Worm (Caenorhabditis elegans) whole organism, young adult: ENCODE results near the gene F58G6.3.

ENCODE experiments used
- F10E7.11 ChIP-seq: sonication (generic microtip); optimal IDR thresholded peaks from 2 replicates; lab custom pipeline; 2017; ENCODE audit warnings: mild to moderate bottlenecking, missing genetic modification characterization, moderate library complexity, missing compliant biosample characterization
- F39B2.1 ChIP-seq: fragments of 200-800 bp; sonication (Bioruptor generic); IDR thresholded peaks from 2 replicates; pipeline ENCODE4 v1.3.6; 2022; ENCODE audit warnings: missing genetic modification reagents, missing genetic modification characterization, missing compliant biosample characterization
- F52B5.7 ChIP-seq: sonication (generic microtip); optimal IDR thresholded peaks from 2 replicates; lab custom pipeline; 2016; ENCODE audit warnings: mild to moderate bottlenecking, missing genetic modification characterization, missing compliant biosample characterization
- F57C9.4 ChIP-seq: sonication (generic microtip); optimal IDR thresholded peaks from 2 replicates; lab custom pipeline; 2017; ENCODE audit warnings: mild to moderate bottlenecking, missing genetic modification characterization, missing compliant biosample characterization
- T26A5.8 ChIP-seq: sonication (generic microtip); optimal IDR thresholded peaks from 2 replicates; lab custom pipeline; 2016; ENCODE audit warnings: missing genetic modification characterization, missing compliant biosample characterization
- Y53G8AR.9 ChIP-seq: fragments of 200-800 bp; sonication (Bioruptor generic); conservative IDR thresholded peaks from 2 replicates; pipeline ENCODE4 v1.3.6; 2022; ENCODE audit warnings: missing genetic modification reagents, missing genetic modification characterization, missing compliant biosample characterization
- Y95B8A.8 ChIP-seq: fragments of 200-800 bp; sonication (Bioruptor generic); IDR thresholded peaks from 2 replicates; pipeline ENCODE4 v1.3.6; 2022; ENCODE audit warnings: missing genetic modification reagents, missing genetic modification characterization, missing compliant biosample characterization
- ZK185.1 ChIP-seq: sonication (generic microtip); optimal IDR thresholded peaks from 2 replicates; lab custom pipeline; 2016; ENCODE audit warnings: mild to moderate bottlenecking, missing genetic modification characterization, missing compliant biosample characterization; ENCODE audit not compliant: poor library complexity, severe bottlenecking
- akir-1 ChIP-seq: fragments of 200-800 bp; sonication (Bioruptor generic); optimal IDR thresholded peaks from 2 replicates; lab custom pipeline; 2018; ENCODE audit warnings: mild to moderate bottlenecking, missing genetic modification characterization, moderate library complexity, missing compliant biosample characterization
- aptf-3 ChIP-seq: fragments of 200-800 bp; sonication (Bioruptor generic); IDR thresholded peaks from 2 replicates; pipeline ENCODE4 v1.3.6; 2022; ENCODE audit warnings: missing genetic modification characterization, missing compliant biosample characterization
- athp-1 ChIP-seq: sonication (generic microtip); optimal IDR thresholded peaks from 2 replicates; lab custom pipeline; 2017; ENCODE audit warnings: mild to moderate bottlenecking, missing genetic modification characterization, missing compliant biosample characterization
- attf-3 ChIP-seq: fragments of 200-800 bp; sonication (Bioruptor generic); conservative IDR thresholded peaks from 2 replicates; pipeline ENCODE4 v1.3.6; 2022; ENCODE audit warnings: missing genetic modification reagents, missing genetic modification characterization, missing compliant biosample characterization
- ceh-100 ChIP-seq: fragments of 200-800 bp; sonication (Bioruptor generic); IDR thresholded peaks from 2 replicates; pipeline ENCODE4 v1.3.6; 2022; ENCODE audit warnings: missing genetic modification reagents, missing genetic modification characterization, missing compliant biosample characterization
- die-1 ChIP-seq: sonication (generic microtip); optimal IDR thresholded peaks from 2 replicates; lab custom pipeline; 2016; ENCODE audit warnings: missing genotype, mild to moderate bottlenecking, missing genetic modification characterization, missing compliant biosample characterization
- hrde-1 ChIP-seq: sonication (generic microtip); optimal IDR thresholded peaks from 2 replicates; lab custom pipeline; 2016; ENCODE audit warnings: missing genetic modification characterization, mild to moderate bottlenecking, missing compliant biosample characterization, moderate library complexity, missing genotype, missing genetic modification reagents, borderline replicate concordance
- hsf-1 ChIP-seq: fragments of 200-800 bp; sonication (Bioruptor generic); IDR thresholded peaks from 2 replicates; pipeline ENCODE4 v1.3.6; 2022; ENCODE audit warnings: missing genetic modification reagents, missing genetic modification characterization, missing compliant biosample characterization
- lin-26 ChIP-seq: fragments of 200-800 bp; sonication (Bioruptor generic); IDR thresholded peaks from 2 replicates; pipeline ENCODE4 v1.3.6; 2022; ENCODE audit warnings: missing genetic modification reagents, missing genetic modification characterization, missing compliant biosample characterization
- lsl-1 ChIP-seq: fragments of 200-800 bp; sonication (Bioruptor generic); optimal IDR thresholded peaks from 2 replicates; lab custom pipeline; 2018; ENCODE audit warnings: mild to moderate bottlenecking, missing genetic modification characterization, moderate library complexity, missing compliant biosample characterization
- lsy-27 ChIP-seq: sonication (generic microtip); optimal IDR thresholded peaks from 2 replicates; lab custom pipeline; 2017; ENCODE audit warnings: missing genetic modification characterization, mild to moderate bottlenecking, missing compliant biosample characterization, antibody characterized with exemption, missing genotype, borderline replicate concordance; ENCODE audit not compliant: insufficient read depth
- madf-3 ChIP-seq: fragments of 200-800 bp; sonication (Bioruptor generic); IDR thresholded peaks from 2 replicates; pipeline ENCODE4 v1.3.6; 2022; ENCODE audit warnings: missing genetic modification reagents, missing genetic modification characterization, missing compliant biosample characterization
- madf-6 ChIP-seq: fragments of 200-800 bp; sonication (Bioruptor generic); IDR thresholded peaks from 2 replicates; pipeline ENCODE4 v1.3.6; 2022; ENCODE audit warnings: missing genetic modification reagents, missing genetic modification characterization, missing compliant biosample characterization
- nfya-1 ChIP-seq: sonication (generic microtip); optimal IDR thresholded peaks from 2 replicates; lab custom pipeline; 2017; ENCODE audit warnings: antibody characterized with exemption, missing compliant biosample characterization, missing genetic modification characterization, borderline replicate concordance; ENCODE audit not compliant: insufficient read depth
- nhr-179 ChIP-seq: sonication (generic microtip); optimal IDR thresholded peaks from 2 replicates; lab custom pipeline; 2016; ENCODE audit warnings: mild to moderate bottlenecking, missing genetic modification characterization, missing compliant biosample characterization
- pha-4 ChIP-seq: fragments of 150-350 bp; sonication (generic microtip); optimal IDR thresholded peaks from 2 replicates; lab custom pipeline; 2014; ENCODE audit warnings: missing biosample characterization, missing genetic modification reagents, missing genetic modification characterization
- snpc-1.3 ChIP-seq: sonication (generic microtip); optimal IDR thresholded peaks from 2 replicates; lab custom pipeline; 2017; ENCODE audit warnings: missing genetic modification characterization, mild to moderate bottlenecking, missing compliant biosample characterization, antibody characterized with exemption, moderate library complexity, missing genotype, missing genetic modification reagents; ENCODE audit not compliant: insufficient read depth
- snpc-3.4 ChIP-seq: sonication (generic microtip); optimal IDR thresholded peaks from 2 replicates; lab custom pipeline; 2017; ENCODE audit warnings: missing genetic modification characterization, mild to moderate bottlenecking, missing compliant biosample characterization, antibody characterized with exemption, moderate library complexity, missing genotype, missing genetic modification reagents
- sptf-2 ChIP-seq: fragments of 200-800 bp; sonication (Bioruptor generic); optimal IDR thresholded peaks from 2 replicates; lab custom pipeline; 2018; ENCODE audit warnings: mild to moderate bottlenecking, missing genetic modification characterization, missing compliant biosample characterization
- tbx-9 ChIP-seq: sonication (generic microtip); optimal IDR thresholded peaks from 2 replicates; lab custom pipeline; 2016; ENCODE audit warnings: borderline replicate concordance, missing genetic modification characterization, inconsistent platforms, missing compliant biosample characterization
- zfh-2 ChIP-seq: fragments of 200-800 bp; sonication (Bioruptor generic); conservative IDR thresholded peaks from 2 replicates; pipeline ENCODE4 v1.3.6; 2022; ENCODE audit warnings: missing genetic modification reagents, missing genetic modification characterization, missing compliant biosample characterization
- ztf-22 ChIP-seq: fragments of 200-800 bp; sonication (Bioruptor generic); optimal IDR thresholded peaks from 2 replicates; lab custom pipeline; 2018; ENCODE audit warnings: mild to moderate bottlenecking, missing genetic modification characterization, moderate library complexity, missing compliant biosample characterization
- ztf-25 ChIP-seq: fragments of 200-800 bp; sonication (Bioruptor generic); IDR thresholded peaks from 2 replicates; pipeline ENCODE4 v1.3.6; 2022; ENCODE audit warnings: missing genetic modification reagents, missing genetic modification characterization, missing compliant biosample characterization

F58G6.3 gene

DNA sequence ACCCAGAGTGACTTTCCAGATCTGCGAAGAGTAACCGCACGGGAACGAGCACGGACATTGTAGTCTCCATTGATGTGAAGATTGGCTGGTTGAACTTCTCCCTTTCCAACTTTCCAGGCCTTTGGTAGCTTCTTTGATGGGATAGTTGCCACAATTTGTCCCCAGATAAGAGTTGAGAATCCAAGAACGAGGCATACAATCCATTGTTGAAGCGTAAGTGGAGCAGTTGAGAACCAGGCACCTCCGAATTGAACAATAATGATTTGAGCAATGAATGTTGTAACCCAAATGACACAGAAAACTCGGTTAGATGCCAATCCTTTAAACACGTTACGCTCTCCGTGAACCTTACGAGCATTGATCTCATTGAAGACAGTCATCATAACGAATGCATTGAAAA lies 26.3 kb upstream of the F58G6.3 start (continued):
- TF ChIP-seq sptf-2 (no peak), zfh-2 (GFP tag; lab: Robert Waterston, UW) (no peak), Y53G8AR.9 (GFP tag; lab: Robert Waterston, UW) (no peak), pha-4 (no peak), F10E7.11 (no peak), nhr-179 (tag; lab: Kevin White, UChicago) (no peak)

ce11 chrIV:9631579-9631978 lies 21.8 kb upstream of the F58G6.3 start:
- 0 out of 2 replicates have a peak, but pooled peaks have one; percentile 12 for TF ChIP-seq lin-26 (GFP tag; lab: Robert Waterston, UW)
- no peak for TF ChIP-seq attf-3 (GFP tag; lab: Robert Waterston, UW)
- TF ChIP-seq, all 124 proteins: peak for 1

- TF ChIP-seq pha-4 = no peak
- TF ChIP-seq aptf-3 (GFP tag; lab: Robert Waterston, UW) = no peak
- no peak for TF ChIP-seq tbx-9 (tag; lab: Kevin White, UChicago)
- no peak for TF ChIP-seq hrde-1 (tag; lab: Kevin White, UChicago)
- TF ChIP-seq F57C9.4 (tag; lab: Kevin White, UChicago) = no peak
- no peak for TF ChIP-seq nfya-1 (tag; lab: Kevin White, UChicago)
- TF ChIP-seq akir-1 (GFP tag; lab: Kevin White, UChicago) = no peak
- no peak for TF ChIP-seq athp-1 (tag; lab: Kevin White, UChicago)
- TF ChIP-seq snpc-1.3 (tag; lab: Kevin White, UChicago) = no peak
- no peak for TF ChIP-seq F52B5.7 (tag; lab: Kevin White, UChicago)
- TF ChIP-seq lsy-27 = no peak
- no peak for TF ChIP-seq Y53G8AR.9 (GFP tag; lab: Robert Waterston, UW)
Observed at ce11 chrIV:9632094-9632493, 21.2 kb upstream of the F58G6.3 start.

- no peak for TF ChIP-seq ztf-22 (GFP tag; lab: Kevin White, UChicago)
- no peak for TF ChIP-seq madf-3 (GFP tag; lab: Robert Waterston, UW)
- no peak for TF ChIP-seq snpc-3.4
- no peak for TF ChIP-seq ceh-100 (GFP tag; lab: Robert Waterston, UW)
- TF ChIP-seq T26A5.8 (tag; lab: Kevin White, UChicago) = no peak
- no peak for TF ChIP-seq Y95B8A.8 (GFP tag; lab: Robert Waterston, UW)
- no peak for TF ChIP-seq hsf-1 (GFP tag; lab: Robert Waterston, UW)
- TF ChIP-seq die-1 (tag; lab: Kevin White, UChicago) = no peak
- TF ChIP-seq F39B2.1 (GFP tag; lab: Robert Waterston, UW) = no peak
- TF ChIP-seq F52B5.7 (tag; lab: Kevin White, UChicago) = no peak
- no peak for TF ChIP-seq ZK185.1 (tag; lab: Kevin White, UChicago)
Observed at ce11 chrIV:9632966-9633494, 20.3 kb upstream of the F58G6.3 start.

DNA sequence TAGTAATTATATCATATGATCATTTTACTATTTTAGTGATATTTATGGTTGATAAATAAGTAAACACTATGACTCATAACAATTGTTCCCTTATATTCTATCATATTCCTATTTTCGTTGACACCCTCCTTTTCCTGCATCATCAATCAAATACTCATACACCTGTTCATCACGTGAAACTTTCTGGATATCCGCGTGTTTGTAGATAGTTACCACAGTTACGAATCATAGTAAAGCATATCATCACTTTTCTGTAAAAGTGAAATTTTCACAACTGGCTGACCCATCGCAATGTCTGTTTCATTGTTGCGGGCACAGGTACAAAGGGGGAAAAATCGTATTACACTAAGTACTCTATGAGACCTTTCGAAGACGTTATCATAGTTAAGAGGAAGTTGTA lies 19.4 kb upstream of the F58G6.3 start:
- TF ChIP-seq madf-3 (GFP tag; lab: Robert Waterston, UW) (no peak), ztf-25 (no peak), madf-6 (GFP tag; lab: Robert Waterston, UW) (no peak), lsl-1 (no peak)
